Fruit fly (Drosophila melanogaster) whole organism, adult: Measurements from ENCODE around the gene snz.

Experiments
- CG11617 ChIP-seq: fragments of 200-800 bp; sonication (Bioruptor generic); optimal IDR thresholded peaks from 2 replicates; lab custom pipeline; 2017; ENCODE audit warnings: mild to moderate bottlenecking, missing biosample characterization, missing genetic modification reagents, missing genetic modification characterization
- CG12768 ChIP-seq: fragments of 200-800 bp; sonication (Bioruptor generic); optimal IDR thresholded peaks from 2 replicates; lab custom pipeline; 2017; ENCODE audit warnings: missing biosample characterization, missing genetic modification characterization, mild to moderate bottlenecking, moderate library complexity, missing genetic modification reagents
- CG14711 ChIP-seq: fragments of 200-800 bp; sonication (Bioruptor generic); optimal IDR thresholded peaks from 2 replicates; lab custom pipeline; 2018; ENCODE audit warnings: missing biosample characterization, mild to moderate bottlenecking, missing genetic modification characterization, moderate library complexity
- CG1620 ChIP-seq: fragments of 200-800 bp; sonication (Bioruptor generic); optimal IDR thresholded peaks from 2 replicates; lab custom pipeline; 2016; ENCODE audit warnings: missing biosample characterization, missing genetic modification characterization
- CG33017 ChIP-seq: fragments of 200-800 bp; sonication (Bioruptor generic); optimal IDR thresholded peaks from 2 replicates; lab custom pipeline; 2018; ENCODE audit warnings: missing biosample characterization, mild to moderate bottlenecking, missing genetic modification characterization, moderate library complexity
- CG5204 ChIP-seq: fragments of 200-800 bp; sonication (Bioruptor generic); optimal IDR thresholded peaks from 2 replicates; lab custom pipeline; 2016; ENCODE audit warnings: missing biosample characterization, missing genetic modification characterization
- CG7045 ChIP-seq: fragments of 200-800 bp; sonication (Bioruptor generic); optimal IDR thresholded peaks from 2 replicates; lab custom pipeline; 2017; ENCODE audit warnings: missing biosample characterization, mild to moderate bottlenecking, missing genetic modification characterization
- CG7101 ChIP-seq: fragments of 200-800 bp; sonication (Bioruptor generic); optimal IDR thresholded peaks from 2 replicates; lab custom pipeline; 2018; ENCODE audit warnings: missing biosample characterization, mild to moderate bottlenecking, missing genetic modification characterization, moderate library complexity
- Clk ChIP-seq: fragments of 200-800 bp; sonication (Bioruptor generic); optimal IDR thresholded peaks from 2 replicates; lab custom pipeline; 2017; ENCODE audit warnings: missing biosample characterization, missing genetic modification characterization
- Crg-1 ChIP-seq: fragments of 200-800 bp; sonication (Bioruptor generic); optimal IDR thresholded peaks from 2 replicates; lab custom pipeline; 2016; ENCODE audit warnings: missing biosample characterization, missing genetic modification characterization
- Hr96 ChIP-seq: fragments of 200-800 bp; sonication (Bioruptor generic); optimal IDR thresholded peaks from 2 replicates; lab custom pipeline; 2016; ENCODE audit warnings: missing biosample characterization, missing genetic modification characterization
- Mnt ChIP-seq: fragments of 200-800 bp; sonication (Bioruptor generic); optimal IDR thresholded peaks from 2 replicates; lab custom pipeline; 2016; ENCODE audit warnings: missing biosample characterization, mild to moderate bottlenecking, missing genetic modification characterization
- bab1 ChIP-seq: fragments of 200-800 bp; sonication (Bioruptor generic); optimal IDR thresholded peaks from 3 replicates; lab custom pipeline; 2019; ENCODE audit warnings: missing biosample characterization, mild to moderate bottlenecking, missing genetic modification characterization, moderate library complexity
- cic ChIP-seq: fragments of 200-800 bp; sonication (Bioruptor generic); optimal IDR thresholded peaks from 2 replicates; lab custom pipeline; 2017; ENCODE audit warnings: missing biosample characterization, mild to moderate bottlenecking, missing genetic modification characterization, moderate library complexity
- cnc ChIP-seq, 2 experiments: fragments of >200 bp; optimal IDR thresholded peaks; 2 replicates each; lab custom pipeline; 2017
- kay ChIP-seq: fragments of 200-800 bp; sonication (Bioruptor generic); peaks from one replicate; lab custom pipeline; 2016; ENCODE audit warnings: missing biosample characterization, missing genetic modification characterization, borderline replicate concordance
- ovo ChIP-seq: fragments of 200-800 bp; sonication (Bioruptor generic); optimal IDR thresholded peaks from 2 replicates; lab custom pipeline; 2016; ENCODE audit warnings: missing biosample characterization, missing genetic modification characterization
- pad ChIP-seq: fragments of 200-800 bp; sonication (Bioruptor generic); optimal IDR thresholded peaks from 3 replicates; lab custom pipeline; 2017; ENCODE audit warnings: missing biosample characterization, missing genetic modification characterization, mild to moderate bottlenecking, moderate library complexity, missing genetic modification reagents
- tj ChIP-seq: fragments of 200-800 bp; sonication (Bioruptor generic); optimal IDR thresholded peaks from 3 replicates; lab custom pipeline; 2017; ENCODE audit warnings: missing biosample characterization, mild to moderate bottlenecking, missing genetic modification characterization, moderate library complexity
- toe ChIP-seq: fragments of 200-800 bp; sonication (Bioruptor generic); optimal IDR thresholded peaks from 2 replicates; lab custom pipeline; 2016; ENCODE audit warnings: missing biosample characterization, missing genetic modification characterization

The snz gene

DNA sequence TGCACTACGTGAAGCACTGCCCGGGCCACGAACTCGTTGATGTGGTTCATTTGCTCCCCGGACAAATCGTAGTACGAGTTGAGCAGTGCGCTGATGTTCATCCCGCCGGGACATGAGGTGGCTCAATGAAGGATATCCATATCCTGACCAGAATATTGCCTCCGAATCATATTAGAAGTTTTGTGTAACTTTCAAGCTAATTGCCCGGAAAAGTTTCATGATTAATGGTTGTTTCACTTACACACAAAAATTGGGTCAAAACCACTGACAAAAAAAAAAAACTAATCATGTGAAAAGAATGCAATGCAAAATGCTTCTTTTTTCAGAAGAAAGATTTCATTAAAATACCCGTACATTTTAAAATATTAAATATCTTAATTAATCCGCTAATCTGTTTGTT lies 30.3 kb upstream of the snz start, which contains the start of gene Ir7e:
Ir7e (minus strand) TSS at position 101 of the 400 bp plus-strand sequence.
- TF ChIP-seq cnc (optimal IDR thresholded peaks at IDR 0.05; lab: Kevin White, UChicago), result no peak
- no peak for TF ChIP-seq CG11617 (GFP tag; lab: Kevin White, UChicago)
- no peak for TF ChIP-seq bab1 (GFP tag; lab: Kevin White, UChicago)
- TF ChIP-seq Mnt (GFP tag; lab: Kevin White, UChicago), result no peak
- TF ChIP-seq Hr96 (GFP tag; lab: Kevin White, UChicago), result no peak
- no peak for TF ChIP-seq Crg-1 (GFP tag; lab: Kevin White, UChicago)
- TF ChIP-seq CG7101 (tag; lab: Kevin White, UChicago), result no peak

DNA sequence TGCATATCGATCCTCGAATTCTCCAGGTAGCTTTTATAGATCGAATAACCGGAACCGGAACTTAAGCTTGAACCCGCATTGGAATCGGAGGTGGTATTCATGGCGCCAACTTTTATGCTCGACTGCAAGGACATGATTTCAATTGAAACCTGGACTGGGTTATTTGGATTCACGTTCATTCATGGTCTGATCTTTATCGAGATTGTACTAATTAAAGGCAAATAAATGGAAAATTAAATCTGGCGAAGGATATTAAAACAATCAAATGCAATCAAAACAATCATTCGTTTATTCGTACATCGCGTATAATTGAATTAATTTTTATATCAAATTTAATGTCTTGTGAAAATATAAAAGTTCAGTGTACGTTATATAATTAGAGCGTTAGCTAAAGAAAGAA lies 28.0 kb upstream of the snz start, which contains the start of gene Ir7f:
Ir7f (minus strand) TSS at position 101 of the 400 bp plus-strand sequence.
- TF ChIP-seq CG7045 (GFP tag; lab: Kevin White, UChicago) (no peak), ovo (no peak), kay (no peak), toe (GFP tag; lab: Kevin White, UChicago) (no peak), CG14711 (tag; lab: Kevin White, UChicago) (no peak), Clk (GFP tag; lab: Kevin White, UChicago) (no peak), CG1620 (GFP tag; lab: Kevin White, UChicago) (no peak), Mnt (GFP tag; lab: Kevin White, UChicago) (no peak), pad (GFP tag; lab: Kevin White, UChicago) (no peak), CG7101 (tag; lab: Kevin White, UChicago) (no peak), cic (GFP tag; lab: Kevin White, UChicago) (no peak), Crg-1 (GFP tag; lab: Kevin White, UChicago) (no peak), Hr96 (GFP tag; lab: Kevin White, UChicago) (no peak), cnc (optimal IDR thresholded peaks at IDR 0.05; lab: Kevin White, UChicago) (no peak), CG5204 (no peak), CG12768 (GFP tag; lab: Kevin White, UChicago) (no peak), tj (GFP tag; lab: Kevin White, UChicago) (no peak), CG33017 (no peak), bab1 (GFP tag; lab: Kevin White, UChicago) (no peak), CG11617 (GFP tag; lab: Kevin White, UChicago) (no peak)

DNA sequence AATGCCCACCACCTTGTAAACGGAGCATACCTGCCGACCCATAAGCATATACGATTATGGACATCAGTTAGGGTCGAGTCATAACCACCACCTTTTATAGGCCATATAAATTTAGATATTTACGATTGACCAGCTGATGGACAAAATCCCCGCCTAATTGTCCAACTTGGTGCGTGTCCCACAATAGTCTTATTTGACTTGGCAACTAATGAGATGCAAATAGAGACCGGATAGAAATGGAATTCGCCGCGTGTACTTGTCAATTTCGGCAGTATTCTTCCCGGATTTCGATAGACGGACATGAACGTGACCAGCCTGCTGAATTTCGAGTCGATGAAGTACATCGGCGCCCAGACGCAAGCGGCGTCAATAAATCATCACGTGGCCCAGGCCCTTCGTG lies 27.5 kb upstream of the snz start, which contains the start of gene Ir7g:
Ir7g (plus strand) TSS at position 301 of the 400 bp plus-strand sequence.
- TF ChIP-seq Crg-1 (GFP tag; lab: Kevin White, UChicago), result no peak
- TF ChIP-seq CG7101 (tag; lab: Kevin White, UChicago), result no peak
- no peak for TF ChIP-seq CG1620 (GFP tag; lab: Kevin White, UChicago)
- no peak for TF ChIP-seq CG7045 (GFP tag; lab: Kevin White, UChicago)
- TF ChIP-seq ovo, result no peak

DNA sequence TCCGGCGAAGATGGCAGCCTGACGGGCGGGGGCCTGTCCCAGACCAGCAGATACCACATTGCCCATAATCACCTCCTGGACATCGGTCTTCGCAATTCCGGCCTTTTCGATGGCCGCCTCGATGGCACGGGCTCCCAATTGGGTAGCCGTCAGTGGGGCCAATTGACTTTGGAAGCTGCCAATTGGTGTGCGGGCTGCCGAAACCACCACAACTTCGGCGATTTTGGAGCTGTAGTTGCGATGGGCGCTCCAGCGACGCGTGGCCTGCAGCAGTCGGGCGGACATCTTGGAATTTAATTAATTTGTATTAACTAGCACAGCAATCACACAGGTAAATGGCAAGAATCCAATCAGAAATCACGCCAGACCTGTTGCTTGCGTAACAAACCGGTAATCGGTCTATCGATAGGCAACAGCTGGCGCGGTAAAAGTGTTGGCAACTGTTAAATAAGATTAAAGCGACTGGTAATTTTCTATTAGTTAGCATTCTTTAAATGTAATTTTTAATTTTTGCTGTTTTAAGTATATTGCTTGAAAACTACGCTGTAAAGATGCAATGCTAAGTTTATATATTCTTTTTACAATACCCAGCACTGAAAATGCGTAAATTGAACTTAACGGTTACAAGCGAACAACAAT lies 23.4 kb upstream of the snz start, which contains the start of gene Acat1:
Acat1 (minus strand) TSS at position 400 of the 639 bp plus-strand sequence.
- TF ChIP-seq Crg-1 (GFP tag; lab: Kevin White, UChicago) (peak; percentile 73), CG7045 (GFP tag; lab: Kevin White, UChicago) (peak; percentile 38), tj (GFP tag; lab: Kevin White, UChicago) (peak; percentile 32), CG11617 (GFP tag; lab: Kevin White, UChicago) (peak; percentile 69), Hr96 (GFP tag; lab: Kevin White, UChicago) (peak; percentile 66), pad (GFP tag; lab: Kevin White, UChicago) (peak; percentile 63), ovo (peak; percentile 36), toe (GFP tag; lab: Kevin White, UChicago) (peak; percentile 52), CG14711 (tag; lab: Kevin White, UChicago) (peak; percentile 85), CG12768 (GFP tag; lab: Kevin White, UChicago) (peak; percentile 60), kay (no peak), cnc (optimal IDR thresholded peaks at IDR 0.05; lab: Kevin White, UChicago) (no peak), CG5204 (peak; percentile 44), Mnt (GFP tag; lab: Kevin White, UChicago) (peak; percentile 66), CG33017 (peak; percentile 35), cic (GFP tag; lab: Kevin White, UChicago) (peak; percentile 5), bab1 (GFP tag; lab: Kevin White, UChicago) (peak; percentile 92), Clk (GFP tag; lab: Kevin White, UChicago) (no peak), CG1620 (GFP tag; lab: Kevin White, UChicago) (peak; percentile 59), CG7101 (tag; lab: Kevin White, UChicago) (peak; percentile 84)

DNA sequence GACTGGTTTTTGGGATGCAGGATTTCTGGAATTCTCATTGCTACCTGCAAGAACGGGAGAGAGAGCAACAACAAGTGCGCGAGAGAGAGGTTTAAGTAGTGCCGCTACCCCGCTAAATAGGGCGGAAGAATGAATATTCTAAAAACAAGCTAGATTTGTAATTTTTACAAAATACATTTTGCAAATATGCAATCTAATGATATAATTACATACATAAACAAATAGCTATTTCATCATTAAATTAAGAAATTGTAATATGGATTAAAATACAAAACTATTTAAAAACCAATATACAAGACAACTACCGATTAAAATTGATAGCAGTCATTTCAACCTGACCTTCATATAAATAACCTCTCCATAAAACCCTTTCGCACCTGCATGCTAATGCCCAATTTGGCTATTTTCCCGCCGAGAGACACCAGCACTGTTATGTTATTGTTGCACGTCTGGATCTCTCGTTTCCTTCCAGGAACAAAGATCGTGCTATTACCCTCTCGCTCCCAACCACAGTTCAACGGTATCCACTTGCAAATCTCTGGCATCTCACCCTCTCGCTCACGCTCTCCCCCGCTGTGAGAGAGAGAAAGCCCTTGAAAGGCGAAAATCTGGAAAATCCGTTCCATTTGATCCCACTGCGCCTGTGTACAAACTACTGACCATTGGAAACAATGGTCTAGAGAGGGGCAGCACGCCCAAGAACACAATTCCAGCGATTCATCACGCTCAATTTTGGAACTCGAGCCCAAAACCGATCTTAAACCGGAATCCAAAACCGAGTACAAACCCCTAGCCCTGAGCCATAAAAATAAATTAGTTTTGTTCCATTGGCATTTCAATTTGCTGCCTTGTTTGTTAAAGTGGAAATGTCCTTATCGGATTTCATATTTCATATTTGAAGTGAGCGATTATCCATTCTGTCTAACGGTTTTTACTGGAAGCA lies 20.0 kb upstream of the snz start, which contains the start of gene Nek2:
Nek2 (minus strand) TSS at position 51 of the 943 bp plus-strand sequence.
- TF ChIP-seq pad (GFP tag; lab: Kevin White, UChicago) (peak; percentile 93), ovo (peak; percentile 42), bab1 (GFP tag; lab: Kevin White, UChicago) (peak; percentile 34), CG7101 (tag; lab: Kevin White, UChicago) (no peak)
